Fruit fly (Drosophila melanogaster): ENCODE data around the gene CG16890.
A peak's percentile ranks its signal among the peaks of the same experiment; 100 is the strongest.

CG16890 gene

dm6 chr2L:13780109-13780947, 3.8 kb downstream of the CG16890 start, which contains the start of the genes CG9008 and p38b (continued):
- peak; percentile 26 to 91 for TF ChIP-seq Hr51 (GFP tag; optimal IDR thresholded peaks at IDR 0.05)
- TF ChIP-seq HHEX (GFP tag; optimal IDR thresholded peaks at IDR 0.05) = peak; percentile 80
- TF ChIP-seq ind (GFP tag; optimal IDR thresholded peaks at IDR 0.05) = peak; percentile 65
- no peak for TF ChIP-seq CG15073 (GFP tag; optimal IDR thresholded peaks at IDR 0.05)
- peak; percentile 30; the same call in 1 of the 2 replicates for TF ChIP-seq CG11247 (GFP tag; IDR thresholded peaks at IDR 0.05)
- TF ChIP-seq fd64A (GFP tag; optimal IDR thresholded peaks at IDR 0.05) = no peak
- no peak for TF ChIP-seq CG17912 (GFP tag; optimal IDR thresholded peaks at IDR 0.05)
- no peak for TF ChIP-seq bowl (GFP tag; IDR thresholded peaks at IDR 0.05)
- TF ChIP-seq CG4404 (GFP tag; IDR thresholded peaks at IDR 0.05) = no peak
- TF ChIP-seq hbn (GFP tag; IDR thresholded peaks at IDR 0.05; ENCODE audit: partially characterized antibody) = no peak
- no peak for TF ChIP-seq btn (GFP tag; optimal IDR thresholded peaks at IDR 0.05)
- TF ChIP-seq Spps (tag; optimal IDR thresholded peaks at IDR 0.05) = peak; percentile 50
- TF ChIP-seq gce (GFP tag; IDR thresholded peaks at IDR 0.05) = no peak
- TF ChIP-seq Gsc (GFP tag; IDR thresholded peaks at IDR 0.05) = no peak
- no peak for TF ChIP-seq hb (GFP tag; IDR thresholded peaks at IDR 0.05; ENCODE audit: partially characterized antibody)
- peak; percentile 94 for TF ChIP-seq Sox100B (GFP tag; optimal IDR thresholded peaks at IDR 0.05)
- no peak for TF ChIP-seq en (GFP tag; optimal IDR thresholded peaks at IDR 0.05)
- TF ChIP-seq tin (GFP tag; optimal IDR thresholded peaks at IDR 0.05) = peak; percentile 76
- TF ChIP-seq inv (GFP tag; IDR thresholded peaks at IDR 0.05; ENCODE audit: partially characterized antibody) = peak; percentile 20; the same call in 1 of the 2 replicates
- no peak for TF ChIP-seq CG3995 (GFP tag; optimal IDR thresholded peaks at IDR 0.05)
- TF ChIP-seq CG7556 (GFP tag; optimal IDR thresholded peaks at IDR 0.05) = peak; percentile 95
- TF ChIP-seq HLH54F (GFP tag; optimal IDR thresholded peaks at IDR 0.05) = peak; percentile 44
- TF ChIP-seq Atf6 (GFP tag; IDR thresholded peaks at IDR 0.05) = peak; percentile 66
- TF ChIP-seq ase (GFP tag; IDR thresholded peaks at IDR 0.05) = no peak; the same call in 2 of the 3 replicates
- peak; percentile 75 for TF ChIP-seq CG10431 (GFP tag; optimal IDR thresholded peaks at IDR 0.05)
- TF ChIP-seq CG10147 (GFP tag; optimal IDR thresholded peaks at IDR 0.05) = peak; percentile 88
- TF ChIP-seq NK7.1 (GFP tag; optimal IDR thresholded peaks at IDR 0.05) = no peak
- TF ChIP-seq CrebB (tag; optimal IDR thresholded peaks at IDR 0.05) = peak; percentile 30
- no peak for TF ChIP-seq CG3838 (GFP tag; optimal IDR thresholded peaks at IDR 0.05)
- TF ChIP-seq CG11093 (GFP tag; IDR thresholded peaks at IDR 0.05) = 0 out of 3 replicates have a peak, but pooled peaks have one; percentile 32
- no peak for TF ChIP-seq ara (GFP tag; IDR thresholded peaks at IDR 0.05)
- TF ChIP-seq ab (GFP tag; optimal IDR thresholded peaks at IDR 0.05) = no peak
- no peak; the same call in 1 of the 2 replicates for TF ChIP-seq H2.0 (GFP tag; IDR thresholded peaks at IDR 0.05)
- no peak for TF ChIP-seq pros (GFP tag; optimal IDR thresholded peaks at IDR 0.05)
- TF ChIP-seq CG11695 (GFP tag; IDR thresholded peaks at IDR 0.05) = peak; percentile 62; the same call in 2 of the 3 replicates
- peak; percentile 84 for TF ChIP-seq CG18599 (GFP tag; optimal IDR thresholded peaks at IDR 0.05)
- no peak for TF ChIP-seq CG31388 (GFP tag; optimal IDR thresholded peaks at IDR 0.05)
- TF ChIP-seq gro (GFP tag; optimal IDR thresholded peaks at IDR 0.05) = no peak
- TF ChIP-seq zf30C (GFP tag; optimal IDR thresholded peaks at IDR 0.05) = no peak
- TF ChIP-seq CG13894 (tag; optimal IDR thresholded peaks at IDR 0.05) = peak; percentile 48
- peak; percentile 25 for TF ChIP-seq Bdp1 (GFP tag; optimal IDR thresholded peaks at IDR 0.05)
- peak; percentile 69 for TF ChIP-seq pzg (GFP tag; optimal IDR thresholded peaks at IDR 0.05)
- no peak for TF ChIP-seq CG8478 (optimal IDR thresholded peaks at IDR 0.05)
- TF ChIP-seq crp (GFP tag; optimal IDR thresholded peaks at IDR 0.05) = peak; percentile 60 to 93
- TF ChIP-seq Max (GFP tag; optimal IDR thresholded peaks at IDR 0.05) = peak; percentile 61
- TF ChIP-seq jumu (GFP tag; optimal IDR thresholded peaks at IDR 0.05) = peak; percentile 11
- no peak for TF ChIP-seq sim (GFP tag; IDR thresholded peaks at IDR 0.05)
- no peak for TF ChIP-seq TFAM (GFP tag; optimal IDR thresholded peaks at IDR 0.05)
- TF ChIP-seq schlank (tag; optimal IDR thresholded peaks at IDR 0.05) = no peak
